Fruit fly (Drosophila melanogaster): ENCODE results near the gene Nrt.

DNA sequence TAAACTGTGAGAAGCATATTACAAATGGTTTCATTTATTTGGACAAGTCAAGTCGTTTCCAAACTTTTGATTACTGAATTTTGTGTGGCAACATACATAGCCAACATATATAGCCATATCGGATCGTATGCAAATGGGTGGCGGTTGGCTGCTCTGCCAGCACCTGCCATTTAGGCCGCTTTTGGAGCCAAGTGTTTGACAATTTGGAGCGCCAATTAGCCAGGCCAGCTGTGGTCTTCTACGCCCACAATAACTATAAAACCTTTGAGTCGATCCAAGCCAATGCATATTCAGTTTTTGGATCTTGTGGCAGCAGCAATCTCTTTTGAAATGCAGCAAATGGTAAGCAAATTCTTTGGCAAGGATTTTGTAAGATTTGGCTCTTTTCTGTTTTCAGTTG, 41.3 kb upstream of the Nrt start, which contains the start of gene CG13031:
- no peak for TF ChIP-seq Crg-1 (GFP tag; optimal IDR thresholded peaks at IDR 0.05)
- no peak for TF ChIP-seq CG7101 (tag; optimal IDR thresholded peaks at IDR 0.05)
- no peak for TF ChIP-seq ovo (GFP tag; optimal IDR thresholded peaks at IDR 0.05)
- no peak for TF ChIP-seq cnc (optimal IDR thresholded peaks at IDR 0.05)
- TF ChIP-seq kay (GFP tag; ENCODE audit: borderline replicate concordance), result no peak
- no peak for TF ChIP-seq CG33017 (tag; optimal IDR thresholded peaks at IDR 0.05)
- no peak for TF ChIP-seq CG11617 (GFP tag; optimal IDR thresholded peaks at IDR 0.05)
- no peak for TF ChIP-seq CG14711 (tag; optimal IDR thresholded peaks at IDR 0.05)
- no peak for TF ChIP-seq bab1 (GFP tag; optimal IDR thresholded peaks at IDR 0.05)
- no peak for TF ChIP-seq CG12768 (GFP tag; optimal IDR thresholded peaks at IDR 0.05)
- TF ChIP-seq CG1620 (GFP tag; optimal IDR thresholded peaks at IDR 0.05), result no peak
- TF ChIP-seq tj (GFP tag; optimal IDR thresholded peaks at IDR 0.05), result no peak
- no peak for TF ChIP-seq Mnt (GFP tag; optimal IDR thresholded peaks at IDR 0.05)
